Worm (Caenorhabditis elegans): Measurements from ENCODE around the gene H23N18.5.

Gene H23N18.5

ce11 chrV:4889976-4890479 is 22.2 kb downstream of the H23N18.5 start, which contains the start of gene T19H12.2 (continued):
- TF ChIP-seq ceh-79 (tag; optimal IDR thresholded peaks at IDR 0.05) (no peak), dox-1 (GFP tag; IDR thresholded peaks at IDR 0.05) (peak; percentile 95), aptf-3 (GFP tag; IDR thresholded peaks at IDR 0.05) (no peak), T07F8.4 (tag; optimal IDR thresholded peaks at IDR 0.05) (no peak), sptf-2 (GFP tag; optimal IDR thresholded peaks at IDR 0.05) (no peak), hrde-1 (tag; optimal IDR thresholded peaks at IDR 0.05; ENCODE audit: borderline replicate concordance) (peak; percentile 41), nhr-80 (tag; optimal IDR thresholded peaks at IDR 0.05) (no peak), ztf-25 (GFP tag; IDR thresholded peaks at IDR 0.05) (0 out of 2 replicates have a peak, but pooled peaks have one; percentile 69), lin-54 (GFP tag; optimal IDR thresholded peaks at IDR 0.05) (peak; percentile 88), F23B12.7 (tag; optimal IDR thresholded peaks at IDR 0.05; ENCODE audit: insufficient read depth) (no peak), xnd-1 (tag; optimal IDR thresholded peaks at IDR 0.05) (peak; percentile 99), ceh-100 (GFP tag; IDR thresholded peaks at IDR 0.05) (peak; percentile 38; the same call in 1 of the 2 replicates), B0035.1 (tag; optimal IDR thresholded peaks at IDR 0.05) (no peak), T26A5.8 (tag; optimal IDR thresholded peaks at IDR 0.05) (no peak), madf-6 (GFP tag; IDR thresholded peaks at IDR 0.05) (peak; percentile 100), K11D2.4 (GFP tag; IDR thresholded peaks at IDR 0.05) (no peak), lin-26 (GFP tag; IDR thresholded peaks at IDR 0.05) (peak; percentile 21; the same call in 1 of the 2 replicates), F10E7.11 (tag; optimal IDR thresholded peaks at IDR 0.05) (no peak), Y95B8A.8 (GFP tag; IDR thresholded peaks at IDR 0.05) (peak; percentile 93), attf-6 (GFP tag; IDR thresholded peaks at IDR 0.05) (peak; percentile 41; the same call in 1 of the 2 replicates), K12H6.12 (tag; optimal IDR thresholded peaks at IDR 0.05) (no peak), ztf-22 (GFP tag; optimal IDR thresholded peaks at IDR 0.05) (no peak), lsl-1 (GFP tag; optimal IDR thresholded peaks at IDR 0.05) (peak; percentile 99), chd-7 (tag; optimal IDR thresholded peaks at IDR 0.05) (no peak), F33H1.4 (GFP tag; IDR thresholded peaks at IDR 0.05) (peak; percentile 92), F55B11.4 (tag; optimal IDR thresholded peaks at IDR 0.05; ENCODE audit: borderline replicate concordance, insufficient read depth) (no peak), lsy-27 (tag; optimal IDR thresholded peaks at IDR 0.05; ENCODE audit: borderline replicate concordance, insufficient read depth) (no peak), Y79H2A.3 (GFP tag; conservative IDR thresholded peaks at IDR 0.05) (peak; percentile 86; the same call in 1 of the 2 replicates), madf-3 (GFP tag; IDR thresholded peaks at IDR 0.05) (peak; percentile 92)

DNA sequence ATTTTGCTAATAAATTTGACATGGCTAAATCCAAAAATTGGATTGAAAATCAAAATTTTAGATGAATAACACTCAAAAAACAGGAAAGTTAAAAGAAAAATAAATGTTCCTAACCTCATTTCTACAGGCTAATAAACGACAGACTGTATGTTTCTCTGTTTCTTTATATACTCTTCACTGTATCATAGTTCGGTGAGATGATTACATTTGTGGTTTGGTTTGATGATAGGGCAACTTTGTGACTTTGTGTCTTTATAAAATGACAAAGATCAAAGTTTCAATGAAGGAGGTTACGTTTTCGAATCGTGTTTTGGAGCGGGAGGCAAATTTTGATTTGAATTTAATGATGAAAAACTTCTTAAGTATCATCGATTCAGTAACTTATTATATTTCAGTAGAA is 22.7 kb downstream of the H23N18.5 start, which contains the start of gene ugt-12:
TSS of gene ugt-12 (minus strand) at position 153 of the 400 bp plus-strand sequence.
- TF ChIP-seq sptf-2 (GFP tag; optimal IDR thresholded peaks at IDR 0.05): no peak
- peak; percentile 71 for TF ChIP-seq nhr-80 (tag; optimal IDR thresholded peaks at IDR 0.05)

DNA sequence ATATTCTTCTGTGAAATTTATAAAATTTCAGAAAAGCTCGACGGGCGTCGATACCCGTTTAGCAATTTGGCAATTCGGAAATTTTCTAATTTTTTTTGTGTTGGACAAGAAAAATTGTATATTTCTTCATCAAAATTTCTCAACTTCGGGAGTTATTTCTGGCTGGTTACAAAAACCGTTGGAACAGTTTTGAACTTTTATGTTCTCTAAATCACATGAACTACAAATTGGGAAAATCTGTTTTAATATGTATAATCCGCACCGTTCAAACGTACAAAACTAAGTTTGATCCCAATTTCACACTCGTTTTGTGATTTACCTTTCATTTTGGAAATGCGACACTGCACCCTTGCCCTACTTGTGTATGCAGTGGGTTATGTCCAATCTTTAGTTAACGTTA is 26.8 kb downstream of the H23N18.5 start, which contains the start of gene T19H12.3:
TSS of gene T19H12.3 (plus strand) at position 301 of the 400 bp plus-strand sequence.
- TF ChIP-seq egl-44 (GFP tag; IDR thresholded peaks at IDR 0.05): no peak
- no peak for TF ChIP-seq snpc-4 (GFP tag; optimal IDR thresholded peaks at IDR 0.05)
- no peak for TF ChIP-seq snpc-4 (tag; optimal IDR thresholded peaks at IDR 0.05)
- TF ChIP-seq bed-1 (GFP tag; IDR thresholded peaks at IDR 0.05): no peak
- TF ChIP-seq madf-6 (GFP tag; IDR thresholded peaks at IDR 0.05): no peak

ce11 chrV:4884490-4884889 is 27.7 kb downstream of the H23N18.5 start, which contains the start of gene T19H12.12:
TSS of gene T19H12.12 (plus strand) at chrV:4884790.
- TF ChIP-seq nhr-90 (tag; optimal IDR thresholded peaks at IDR 0.05) (no peak), nhr-179 (tag; optimal IDR thresholded peaks at IDR 0.05) (no peak), ama-1 (optimal IDR thresholded peaks at IDR 0.05) (no peak), ama-1 (GFP tag; optimal IDR thresholded peaks at IDR 0.05) (no peak), sptf-2 (GFP tag; optimal IDR thresholded peaks at IDR 0.05) (no peak), F10E7.11 (tag; optimal IDR thresholded peaks at IDR 0.05) (no peak), ceh-40 (GFP tag; IDR thresholded peaks at IDR 0.05) (no peak), repo-1 (tag; optimal IDR thresholded peaks at IDR 0.05) (no peak), T26A5.8 (tag; optimal IDR thresholded peaks at IDR 0.05) (no peak), rec-8 (tag; optimal IDR thresholded peaks at IDR 0.05) (no peak), lin-26 (GFP tag; IDR thresholded peaks at IDR 0.05) (no peak), ceh-27 (GFP tag; optimal IDR thresholded peaks at IDR 0.05) (no peak), F37B4.10 (GFP tag; IDR thresholded peaks at IDR 0.05) (no peak), ztf-22 (GFP tag; optimal IDR thresholded peaks at IDR 0.05) (no peak)

All from whole organism, young adult.